Fruit fly (Drosophila melanogaster) whole organism, prepupa: Measurements from ENCODE around the gene CG7168.

Experiments used
- CG10631 ChIP-seq: fragments of 200-800 bp; sonication (Bioruptor generic); optimal IDR thresholded peaks from 2 replicates; lab custom pipeline; 2016; ENCODE audit warnings: missing biosample characterization, missing genetic modification characterization
- CG10669 ChIP-seq: fragments of 200-800 bp; sonication (Bioruptor generic); optimal IDR thresholded peaks from 3 replicates; lab custom pipeline; 2018; ENCODE audit warnings: missing biosample characterization, mild to moderate bottlenecking, missing genetic modification characterization, moderate library complexity
- CG11762 ChIP-seq: fragments of 200-800 bp; sonication (Bioruptor generic); optimal IDR thresholded peaks from 3 replicates; lab custom pipeline; 2016; ENCODE audit warnings: missing biosample characterization, missing genetic modification characterization; ENCODE audit not compliant: insufficient read depth
- CG15336 ChIP-seq: fragments of 200-800 bp; sonication (Bioruptor generic); IDR thresholded peaks from 2 replicates; pipeline ENCODE4 v1.3.6; 2022; ENCODE audit warnings: missing biosample characterization, missing genetic modification characterization
- CG1621 ChIP-seq: fragments of 200-800 bp; sonication (Bioruptor generic); optimal IDR thresholded peaks from 3 replicates; lab custom pipeline; 2018; ENCODE audit warnings: missing biosample characterization, mild to moderate bottlenecking, missing genetic modification characterization
- CG16779 ChIP-seq: fragments of 200-800 bp; sonication (Bioruptor generic); optimal IDR thresholded peaks from 3 replicates; lab custom pipeline; 2017; ENCODE audit warnings: missing biosample characterization, mild to moderate bottlenecking, missing genetic modification characterization
- CG31627 ChIP-seq: fragments of 200-800 bp; sonication (Bioruptor generic); optimal IDR thresholded peaks from 3 replicates; lab custom pipeline; 2016; ENCODE audit warnings: missing biosample characterization, missing genetic modification characterization
- CG32006 ChIP-seq: fragments of 200-800 bp; sonication (Bioruptor generic); optimal IDR thresholded peaks from 3 replicates; lab custom pipeline; 2017; ENCODE audit warnings: missing biosample characterization, mild to moderate bottlenecking, missing genetic modification characterization
- CG34406 ChIP-seq: fragments of 200-800 bp; sonication (Bioruptor generic); optimal IDR thresholded peaks from 3 replicates; lab custom pipeline; 2016; ENCODE audit warnings: missing biosample characterization, missing genetic modification characterization
- CG6163 ChIP-seq: fragments of 200-800 bp; sonication (Bioruptor generic); IDR thresholded peaks from 3 replicates; pipeline ENCODE4 v1.3.6; 2022; ENCODE audit warnings: missing biosample characterization, missing genetic modification characterization
- CG6854 ChIP-seq: fragments of 200-800 bp; sonication (Bioruptor generic); optimal IDR thresholded peaks from 2 replicates; lab custom pipeline; 2017; ENCODE audit warnings: missing biosample characterization, mild to moderate bottlenecking, missing genetic modification characterization
- CG8119 ChIP-seq: fragments of 200-800 bp; sonication (Bioruptor generic); IDR thresholded peaks from 3 replicates; pipeline ENCODE4 v1.3.6; 2022; ENCODE audit warnings: missing biosample characterization, missing genetic modification characterization
- CG8632 ChIP-seq: fragments of 200-800 bp; sonication (Bioruptor generic); optimal IDR thresholded peaks from 3 replicates; lab custom pipeline; 2016; ENCODE audit warnings: missing biosample characterization, missing genetic modification characterization
- CG9139 ChIP-seq: fragments of 200-800 bp; sonication (Bioruptor generic); optimal IDR thresholded peaks from 3 replicates; lab custom pipeline; 2017; ENCODE audit warnings: missing biosample characterization, mild to moderate bottlenecking, missing genetic modification characterization
- Eip75B ChIP-seq: fragments of 200-800 bp; sonication (Bioruptor generic); optimal IDR thresholded peaks from 3 replicates; lab custom pipeline; 2016; ENCODE audit warnings: missing biosample characterization, missing genetic modification characterization
- Eip93F ChIP-seq: fragments of 200-800 bp; sonication (Bioruptor generic); optimal IDR thresholded peaks from 2 replicates; lab custom pipeline; 2016; ENCODE audit warnings: missing biosample characterization, mild to moderate bottlenecking, missing genetic modification characterization
- Ets96B ChIP-seq: fragments of 200-800 bp; optimal IDR thresholded peaks from 2 replicates; lab custom pipeline; 2019; ENCODE audit warnings: missing biosample characterization, mild to moderate bottlenecking, missing genetic modification characterization, moderate library complexity
- Gug ChIP-seq: fragments of 200-800 bp; sonication (Bioruptor generic); IDR thresholded peaks from 2 replicates; pipeline ENCODE4 v1.3.6; 2022; ENCODE audit warnings: missing biosample characterization, missing genetic modification characterization
- Hr38 ChIP-seq: sonication (Bioruptor generic); optimal IDR thresholded peaks from 2 replicates; lab custom pipeline; 2016; ENCODE audit warnings: missing biosample characterization, missing genetic modification characterization
- Lpt ChIP-seq: fragments of 200-800 bp; sonication (Bioruptor generic); optimal IDR thresholded peaks from 3 replicates; lab custom pipeline; 2016; ENCODE audit warnings: missing biosample characterization, missing genetic modification characterization
- Met ChIP-seq: fragments of 200-800 bp; sonication (Bioruptor generic); optimal IDR thresholded peaks from 3 replicates; lab custom pipeline; 2016; ENCODE audit warnings: missing biosample characterization, missing genetic modification characterization
- OdsH ChIP-seq: fragments of 200-800 bp; sonication (Bioruptor generic); optimal IDR thresholded peaks from 3 replicates; lab custom pipeline; 2016; ENCODE audit warnings: missing biosample characterization, missing genetic modification characterization
- Smox ChIP-seq: fragments of 200-800 bp; sonication (Bioruptor generic); optimal IDR thresholded peaks from 3 replicates; lab custom pipeline; 2016; ENCODE audit warnings: missing biosample characterization, missing genetic modification characterization
- Sox14 ChIP-seq: fragments of 200-800 bp; sonication (Bioruptor generic); optimal IDR thresholded peaks from 3 replicates; lab custom pipeline; 2016; ENCODE audit warnings: missing biosample characterization, missing genetic modification characterization
- Sox15 ChIP-seq: fragments of 200-800 bp; sonication (Bioruptor generic); optimal IDR thresholded peaks from 3 replicates; lab custom pipeline; 2016; ENCODE audit warnings: missing biosample characterization, missing genetic modification characterization
- acj6 ChIP-seq: fragments of 200-800 bp; sonication (Bioruptor generic); optimal IDR thresholded peaks from 3 replicates; lab custom pipeline; 2016; ENCODE audit warnings: missing biosample characterization, missing genetic modification characterization
- dac ChIP-seq: fragments of 200-800 bp; sonication (Bioruptor generic); optimal IDR thresholded peaks from 2 replicates; lab custom pipeline; 2017; ENCODE audit warnings: missing biosample characterization, mild to moderate bottlenecking, missing genetic modification characterization
- eg ChIP-seq: fragments of 200-800 bp; sonication (Bioruptor generic); IDR thresholded peaks from 3 replicates; pipeline ENCODE4 v1.3.6; 2022; ENCODE audit warnings: missing biosample characterization, missing genetic modification characterization
- esn ChIP-seq: fragments of 200-800 bp; sonication (Bioruptor generic); optimal IDR thresholded peaks from 2 replicates; lab custom pipeline; 2016; ENCODE audit warnings: missing biosample characterization, mild to moderate bottlenecking, missing genetic modification characterization, moderate library complexity
- fkh ChIP-seq: fragments of 200-800 bp; sonication (Bioruptor generic); optimal IDR thresholded peaks from 3 replicates; lab custom pipeline; 2017; ENCODE audit warnings: missing biosample characterization, mild to moderate bottlenecking, missing genetic modification characterization, moderate library complexity
- lz ChIP-seq: fragments of 200-800 bp; sonication (Bioruptor generic); optimal IDR thresholded peaks from 3 replicates; lab custom pipeline; 2016; ENCODE audit warnings: missing biosample characterization, missing genetic modification characterization
- net ChIP-seq: fragments of 200-800 bp; sonication (Bioruptor generic); optimal IDR thresholded peaks from 3 replicates; lab custom pipeline; 2016; ENCODE audit warnings: missing biosample characterization, missing genetic modification characterization
- salr ChIP-seq, 2 experiments: fragments of 200-800 bp; sonication (Bioruptor generic); optimal IDR thresholded peaks; 3 replicates each; lab custom pipeline; 2016 to 2018; ENCODE audit warnings: missing biosample characterization in 2 of 2, missing genetic modification characterization in 2 of 2, mild to moderate bottlenecking in 1 of 2
- spab ChIP-seq: fragments of 200-800 bp; sonication (Bioruptor generic); optimal IDR thresholded peaks from 2 replicates; lab custom pipeline; 2017; ENCODE audit warnings: missing biosample characterization, mild to moderate bottlenecking, missing genetic modification characterization, missing genetic modification reagents
- ss ChIP-seq, 2 experiments: fragments of 200-800 bp; sonication (Bioruptor generic); optimal IDR thresholded peaks; 2 replicates in 1 of 2; 3 replicates in 1 of 2; lab custom pipeline; 2017 to 2018; ENCODE audit warnings: mild to moderate bottlenecking in 2 of 2, missing biosample characterization in 2 of 2, missing genetic modification characterization in 2 of 2, moderate library complexity in 1 of 2
- svp ChIP-seq: fragments of 200-800 bp; sonication (Bioruptor generic); peaks from one replicate; lab custom pipeline; 2016; ENCODE audit warnings: missing biosample characterization, missing genetic modification characterization
- topi ChIP-seq: fragments of 200-800 bp; sonication (Bioruptor generic); optimal IDR thresholded peaks from 3 replicates; lab custom pipeline; 2016; ENCODE audit warnings: missing biosample characterization, missing genetic modification characterization

CG7168 gene

DNA sequence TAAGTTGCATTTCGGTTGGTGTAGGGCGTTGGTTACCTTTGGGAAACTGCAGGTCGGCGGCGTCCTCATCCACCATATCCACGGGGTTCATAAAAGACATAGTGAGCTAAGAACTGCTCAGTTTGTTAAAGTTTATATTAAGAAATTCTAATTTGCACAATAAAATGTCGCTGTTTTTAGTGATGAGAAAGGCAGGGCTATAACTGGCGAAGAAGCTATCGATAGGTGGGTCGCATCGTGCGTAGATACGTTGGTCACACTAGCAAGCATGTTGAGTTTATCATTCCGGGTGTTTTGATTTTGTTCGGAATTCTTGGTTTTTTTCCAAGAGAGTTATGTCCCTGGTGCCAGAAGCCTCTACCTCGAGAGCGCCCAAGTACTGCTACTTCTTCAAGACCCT, 29.4 kb upstream of the CG7168 start, which contains the start of the genes Ada2a, Polr2D, Tgs1 and moi:
TSS of gene Ada2a (minus strand) at position 207 of the 400 bp plus-strand sequence.
TSS of gene Polr2D (minus strand) at position 207 of the 400 bp plus-strand sequence.
TSS of gene Tgs1 (plus strand) at position 250 of the 400 bp plus-strand sequence.
TSS of gene moi (plus strand) at position 250 of the 400 bp plus-strand sequence.
- TF ChIP-seq Smox (GFP tag; lab: Kevin White, UChicago): no peak
- TF ChIP-seq CG1621 (tag; lab: Kevin White, UChicago): peak; percentile 82
- TF ChIP-seq CG9139: no peak

DNA sequence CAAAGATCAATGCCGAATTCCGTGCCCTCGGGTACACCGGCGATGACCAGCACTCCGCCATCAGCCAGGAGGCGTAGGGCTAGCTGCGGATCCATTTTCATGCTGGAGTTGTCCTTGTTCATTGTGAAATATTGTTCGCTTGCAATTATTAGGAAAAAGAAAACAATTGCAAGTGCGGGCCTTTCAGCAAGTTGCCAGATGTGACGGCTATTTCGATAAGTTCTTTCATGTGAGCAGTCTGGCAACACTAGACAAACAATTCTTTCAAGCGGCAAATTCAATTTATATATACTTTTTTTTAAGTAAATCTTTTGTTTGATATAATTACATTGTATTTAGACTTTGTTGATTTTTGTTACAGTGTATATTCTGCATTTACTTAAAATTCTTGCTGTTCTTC, 26.7 kb upstream of the CG7168 start, which contains the start of gene CG12320:
TSS of gene CG12320 (minus strand) at position 157 of the 400 bp plus-strand sequence.
- TF ChIP-seq esn (GFP tag; lab: Kevin White, UChicago): peak; percentile 6
- TF ChIP-seq Sox15 (GFP tag; lab: Kevin White, UChicago): no peak
- no peak for TF ChIP-seq CG11762 (GFP tag; lab: Kevin White, UChicago)
- no peak for TF ChIP-seq CG15336
- no peak for TF ChIP-seq CG32006 (GFP tag; lab: Kevin White, UChicago)
- TF ChIP-seq CG1621 (tag; lab: Kevin White, UChicago): peak; percentile 49
- TF ChIP-seq net (GFP tag; lab: Kevin White, UChicago): no peak
- no peak for TF ChIP-seq CG10631
- no peak for TF ChIP-seq CG6854 (GFP tag; lab: Kevin White, UChicago)
- no peak for TF ChIP-seq CG6163
- no peak for TF ChIP-seq CG8632 (GFP tag; lab: Kevin White, UChicago)
- TF ChIP-seq Sox14: peak; percentile 52
- no peak for TF ChIP-seq CG16779 (tag; lab: Kevin White, UChicago)
- TF ChIP-seq eg (GFP tag; lab: Robert Waterston, UW): no peak

- TF ChIP-seq CG8632 (GFP tag; lab: Kevin White, UChicago) (no peak), dac (GFP tag; lab: Kevin White, UChicago) (no peak), CG8119 (GFP tag; lab: Robert Waterston, UW) (no peak), svp (GFP tag; lab: Kevin White, UChicago) (no peak), acj6 (GFP tag; lab: Kevin White, UChicago) (no peak), Eip93F (GFP tag; lab: Kevin White, UChicago) (no peak), OdsH (GFP tag; lab: Kevin White, UChicago) (no peak), CG9139 (no peak), Sox15 (GFP tag; lab: Kevin White, UChicago) (no peak), CG32006 (GFP tag; lab: Kevin White, UChicago) (no peak), ss (GFP tag; optimal IDR thresholded peaks at IDR 0.05; lab: Kevin White, UChicago) (no peak), salr (GFP tag; optimal IDR thresholded peaks at IDR 0.05; lab: Kevin White, UChicago) (no peak), CG31627 (GFP tag; lab: Kevin White, UChicago) (no peak), Ets96B (no peak), net (GFP tag; lab: Kevin White, UChicago) (no peak), fkh (GFP tag; lab: Kevin White, UChicago) (no peak), Met (GFP tag; lab: Kevin White, UChicago) (no peak), eg (GFP tag; lab: Robert Waterston, UW) (no peak), esn (GFP tag; lab: Kevin White, UChicago) (no peak), Lpt (no peak)
Measured at dm6 chr3R:18251876-18252275, 26.0 kb upstream of the CG7168 start.

dm6 chr3R:18250815-18251214, 24.9 kb upstream of the CG7168 start, which contains the start of gene CG18598:
TSS of gene CG18598 (plus strand) at chr3R:18251115.
- TF ChIP-seq topi (GFP tag; lab: Kevin White, UChicago): no peak
- TF ChIP-seq CG34406 (GFP tag; lab: Kevin White, UChicago): no peak
- TF ChIP-seq lz (GFP tag; lab: Kevin White, UChicago): no peak
- no peak for TF ChIP-seq Lpt
- TF ChIP-seq Eip75B (GFP tag; lab: Kevin White, UChicago): no peak
- TF ChIP-seq CG11762 (GFP tag; lab: Kevin White, UChicago): no peak
- no peak for TF ChIP-seq salr (GFP tag; optimal IDR thresholded peaks at IDR 0.05; lab: Kevin White, UChicago)
- TF ChIP-seq CG8119 (GFP tag; lab: Robert Waterston, UW): no peak
- no peak for TF ChIP-seq CG15336
- no peak for TF ChIP-seq CG10669 (GFP tag; lab: Kevin White, UChicago)
- no peak for TF ChIP-seq CG10631
- no peak for TF ChIP-seq spab (GFP tag; lab: Kevin White, UChicago)
- TF ChIP-seq Gug (GFP tag; lab: Robert Waterston, UW): no peak
- TF ChIP-seq CG1621 (tag; lab: Kevin White, UChicago): no peak
- TF ChIP-seq Hr38 (GFP tag; lab: Kevin White, UChicago): no peak
- TF ChIP-seq, all 60 proteins: peak for 0
